Worm (Caenorhabditis elegans) whole organism, young adult: Measurements from ENCODE around the gene T19D12.10.

Experiments used
- F57A8.1 ChIP-seq: fragments of 200-800 bp; sonication (Bioruptor generic); optimal IDR thresholded peaks from 2 replicates; lab custom pipeline; 2018; ENCODE audit warnings: mild to moderate bottlenecking, missing genetic modification characterization, moderate library complexity, missing compliant biosample characterization
- attf-5 ChIP-seq: fragments of 200-800 bp; sonication (Bioruptor generic); optimal IDR thresholded peaks from 2 replicates; lab custom pipeline; 2018; ENCODE audit warnings: mild to moderate bottlenecking, missing genetic modification characterization, missing compliant biosample characterization
- bed-2 ChIP-seq: fragments of 200-800 bp; sonication (Bioruptor generic); IDR thresholded peaks from 2 replicates; pipeline ENCODE4 v1.3.6; 2022; ENCODE audit warnings: missing genetic modification reagents, missing genetic modification characterization, missing compliant biosample characterization
- cebp-2 ChIP-seq: fragments of 200-800 bp; sonication (Bioruptor generic); IDR thresholded peaks from 2 replicates; pipeline ENCODE4 v1.3.6; 2022; ENCODE audit warnings: missing genetic modification characterization, missing compliant biosample characterization
- ceh-40 ChIP-seq: fragments of 200-800 bp; sonication (Bioruptor generic); IDR thresholded peaks from 2 replicates; pipeline ENCODE4 v1.3.6; 2022; ENCODE audit warnings: missing genetic modification characterization, missing compliant biosample characterization
- ceh-58 ChIP-seq: fragments of 200-800 bp; sonication (Bioruptor generic); IDR thresholded peaks from 2 replicates; pipeline ENCODE4 v1.3.6; 2022; ENCODE audit warnings: missing genetic modification characterization, missing compliant biosample characterization
- dpl-1 ChIP-seq: fragments of 150-350 bp; optimal IDR thresholded peaks from 2 replicates; lab custom pipeline; 2014; ENCODE audit warnings: missing biosample characterization, missing genetic modification reagents, missing genetic modification characterization
- efl-1 ChIP-seq: fragments of 150-350 bp; optimal IDR thresholded peaks from 2 replicates; lab custom pipeline; 2014; ENCODE audit warnings: missing biosample characterization, missing genetic modification reagents, missing genetic modification characterization
- lir-1 ChIP-seq: fragments of 200-800 bp; sonication (Bioruptor generic); conservative IDR thresholded peaks from 2 replicates; pipeline ENCODE4 v1.3.6; 2022; ENCODE audit warnings: missing genetic modification reagents, missing genetic modification characterization, missing compliant biosample characterization
- nhr-179 ChIP-seq: sonication (generic microtip); optimal IDR thresholded peaks from 2 replicates; lab custom pipeline; 2016; ENCODE audit warnings: mild to moderate bottlenecking, missing genetic modification characterization, missing compliant biosample characterization
- snpc-4 ChIP-seq, 5 experiments: fragments of 150-350 bp in 1 of 5; sonication (generic microtip) in 4 of 5; optimal IDR thresholded peaks; 2 replicates each; lab custom pipeline; 2014 to 2018; ENCODE audit warnings: missing genetic modification characterization in 5 of 5, missing biosample characterization in 3 of 5, antibody characterized with exemption in 2 of 5, mild to moderate bottlenecking in 2 of 5, missing compliant biosample characterization in 2 of 5, missing genotype in 2 of 5, moderate library complexity in 2 of 5, missing genetic modification reagents in 1 of 5
- sptf-2 ChIP-seq: fragments of 200-800 bp; sonication (Bioruptor generic); optimal IDR thresholded peaks from 2 replicates; lab custom pipeline; 2018; ENCODE audit warnings: mild to moderate bottlenecking, missing genetic modification characterization, missing compliant biosample characterization
- unc-62 ChIP-seq: fragments of 150-350 bp; optimal IDR thresholded peaks from 2 replicates; lab custom pipeline; 2014; ENCODE audit warnings: missing biosample characterization, missing genetic modification reagents, missing genetic modification characterization
- zfh-2 ChIP-seq: fragments of 200-800 bp; sonication (Bioruptor generic); conservative IDR thresholded peaks from 2 replicates; pipeline ENCODE4 v1.3.6; 2022; ENCODE audit warnings: missing genetic modification reagents, missing genetic modification characterization, missing compliant biosample characterization

DNA sequence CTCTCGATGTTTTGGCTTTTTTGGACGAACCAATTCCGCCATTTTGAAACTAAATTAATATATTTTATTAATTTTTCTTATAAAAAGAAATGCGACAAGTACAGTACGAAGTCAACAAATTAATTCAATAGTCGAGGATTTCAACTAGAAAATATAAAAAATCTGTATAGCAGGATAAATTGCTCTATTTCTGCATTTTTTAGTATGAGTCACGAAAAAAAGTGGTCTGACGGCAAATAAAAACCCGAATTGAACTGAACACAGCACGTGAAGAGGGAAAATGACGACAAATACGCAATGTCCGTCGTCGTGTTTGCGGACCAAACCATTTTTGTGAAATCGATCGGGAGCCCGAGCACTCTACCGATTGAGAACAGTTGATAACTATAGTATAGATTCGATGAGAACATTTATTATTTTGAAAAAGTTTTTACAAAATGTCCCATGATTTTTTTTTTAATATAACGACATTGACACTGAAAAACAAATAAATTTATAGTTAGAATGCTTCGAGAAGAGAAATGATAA lies 49.3 kb downstream of the T19D12.10 start, which contains the start of gene epg-5:
- TF ChIP-seq efl-1 (GFP tag; lab: Kevin White, UChicago), result no peak
- TF ChIP-seq unc-62, result no peak
- TF ChIP-seq lir-1 (GFP tag; lab: Robert Waterston, UW), result no peak
- TF ChIP-seq ceh-58 (GFP tag; lab: Robert Waterston, UW), result no peak
- TF ChIP-seq attf-5, result peak; percentile 78
- TF ChIP-seq cebp-2 (GFP tag; lab: Robert Waterston, UW), result no peak
- TF ChIP-seq zfh-2, result no peak
- TF ChIP-seq nhr-179 (tag; lab: Kevin White, UChicago), result no peak
- no peak for TF ChIP-seq dpl-1 (GFP tag; lab: Kevin White, UChicago)
- no peak for TF ChIP-seq sptf-2
- no peak for TF ChIP-seq F57A8.1
- TF ChIP-seq bed-2 (GFP tag; lab: Robert Waterston, UW), result no peak
- no peak for TF ChIP-seq snpc-4 (GFP tag; optimal IDR thresholded peaks at IDR 0.05; lab: Kevin White, UChicago)
- TF ChIP-seq snpc-4 (tag; optimal IDR thresholded peaks at IDR 0.05; lab: Kevin White, UChicago), result peak in 1 of 4 experiments; percentile 3
- TF ChIP-seq ceh-40, result no peak
